Fruit fly (Drosophila melanogaster) S2 (cell line): ENCODE measurements around the gene Brf.

Source experiments
- CG8478 ChIP-seq: fragments of >200 bp; optimal IDR thresholded peaks from 2 replicates; lab custom pipeline; 2018
- CTCF ChIP-seq, 2 experiments: fragments of >200 bp; optimal IDR thresholded peaks; 2 replicates each; lab custom pipeline; 2018

Brf gene

DNA sequence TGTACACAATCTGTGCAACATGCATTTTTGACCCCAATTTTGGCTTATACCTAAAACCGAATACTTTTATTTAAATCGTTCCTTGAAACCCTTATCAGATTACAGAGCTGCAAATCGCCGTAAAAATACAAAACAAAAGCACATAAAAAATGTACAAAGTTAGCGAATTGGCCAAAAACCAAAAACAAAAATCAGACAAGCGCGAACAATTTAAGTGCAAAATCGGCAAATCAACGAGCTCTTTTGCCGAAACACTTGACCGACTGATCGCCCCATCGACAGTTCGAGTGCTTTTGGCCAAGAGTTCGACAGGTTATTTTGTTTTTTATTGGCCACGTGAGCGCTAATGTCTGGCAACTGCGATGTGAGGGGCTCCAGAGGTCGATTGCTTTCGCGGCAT, 9.2 kb downstream of the Brf start:
- TF ChIP-seq CTCF (optimal IDR thresholded peaks at IDR 0.05; lab: Kevin White, UChicago) (no peak), CG8478 (lab: Kevin White, UChicago) (no peak)

DNA sequence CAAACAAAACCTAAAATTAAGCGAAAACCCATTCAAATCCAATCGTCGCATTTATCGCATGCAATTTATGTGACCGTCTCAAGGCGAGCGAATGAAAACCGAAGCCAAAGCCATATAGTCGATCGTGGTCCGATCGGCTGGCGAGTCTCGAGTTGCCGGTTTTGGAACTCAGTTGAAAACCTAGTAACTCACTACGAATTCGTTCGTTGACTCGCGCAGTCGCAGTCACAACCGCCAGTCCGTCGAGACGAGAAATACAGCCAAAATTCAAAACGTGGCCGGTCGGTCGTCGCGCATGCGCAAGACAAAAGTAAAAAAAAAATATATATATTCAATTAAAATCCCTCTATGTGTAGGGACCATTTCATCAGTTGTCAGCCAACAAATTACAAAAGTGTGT, 11.4 kb downstream of the Brf start, which contains the start of gene lute:
Gene lute, plus strand, starts transcription at position 203 of the 400 bp plus-strand sequence.
- TF ChIP-seq CG8478 (lab: Kevin White, UChicago), result no peak
- no peak for TF ChIP-seq CTCF (optimal IDR thresholded peaks at IDR 0.05; lab: Kevin White, UChicago)

DNA sequence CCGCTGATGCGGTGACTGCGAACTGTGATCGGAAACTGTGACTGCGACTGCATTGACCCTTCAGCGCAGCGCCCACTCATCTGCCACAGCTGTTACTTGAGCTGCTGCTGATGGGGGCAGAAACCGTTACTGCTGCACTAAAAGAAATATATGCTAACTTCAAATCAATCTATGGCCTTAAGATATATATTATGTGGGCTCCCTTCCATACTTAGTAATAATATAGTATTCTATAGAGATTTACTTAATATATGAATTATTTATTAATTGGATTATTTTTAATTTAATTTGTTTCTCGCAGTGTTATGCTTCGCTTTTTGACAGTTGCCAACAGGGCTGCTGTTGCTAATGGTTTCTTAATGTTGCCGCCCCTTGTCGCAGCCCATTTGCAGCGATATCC, 12.1 kb downstream of the Brf start:
- TF ChIP-seq CG8478 (lab: Kevin White, UChicago) (no peak), CTCF (optimal IDR thresholded peaks at IDR 0.05; lab: Kevin White, UChicago) (no peak)

DNA sequence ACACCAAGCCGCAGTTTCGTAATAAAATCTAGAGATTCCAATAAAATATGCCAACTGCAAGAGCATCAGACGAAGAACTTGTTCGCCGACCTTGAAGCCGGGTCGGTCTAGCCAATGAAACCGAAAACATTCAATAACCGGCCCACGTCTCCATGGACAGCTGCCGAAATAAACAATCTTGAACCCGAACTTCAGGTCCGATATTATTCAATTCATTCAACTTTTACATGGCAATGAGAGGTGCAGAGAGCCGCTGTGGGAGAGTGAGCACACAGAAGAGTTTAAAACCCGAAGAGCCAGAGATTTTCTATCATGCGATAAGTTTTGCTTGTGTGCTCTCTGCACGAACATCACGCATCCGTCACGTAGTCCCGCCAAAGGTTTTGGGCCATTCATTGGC, 13.6 kb downstream of the Brf start:
- no peak for TF ChIP-seq CTCF (optimal IDR thresholded peaks at IDR 0.05; lab: Kevin White, UChicago)
- TF ChIP-seq CG8478 (lab: Kevin White, UChicago), result no peak

DNA sequence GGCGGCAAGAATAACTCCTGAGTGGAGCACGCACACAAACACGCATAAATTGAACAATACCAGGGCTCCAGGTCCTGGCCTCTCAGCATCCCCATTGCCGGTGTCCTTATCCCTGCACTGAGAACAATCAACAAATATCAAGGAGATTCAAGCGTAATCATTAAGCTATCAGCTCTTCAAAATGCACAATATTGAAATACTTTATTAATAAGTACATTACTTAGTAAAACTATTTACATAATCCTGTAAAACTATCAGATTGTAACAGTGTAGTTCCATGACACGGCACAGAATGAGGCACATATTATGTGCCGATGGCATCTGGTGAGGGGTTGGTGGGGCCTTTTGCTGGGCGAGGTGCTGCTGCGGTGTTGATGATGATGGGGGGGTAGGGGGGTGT, 20.0 kb downstream of the Brf start:
- no peak for TF ChIP-seq CG8478 (lab: Kevin White, UChicago)
- no peak for TF ChIP-seq CTCF (optimal IDR thresholded peaks at IDR 0.05; lab: Kevin White, UChicago)

DNA sequence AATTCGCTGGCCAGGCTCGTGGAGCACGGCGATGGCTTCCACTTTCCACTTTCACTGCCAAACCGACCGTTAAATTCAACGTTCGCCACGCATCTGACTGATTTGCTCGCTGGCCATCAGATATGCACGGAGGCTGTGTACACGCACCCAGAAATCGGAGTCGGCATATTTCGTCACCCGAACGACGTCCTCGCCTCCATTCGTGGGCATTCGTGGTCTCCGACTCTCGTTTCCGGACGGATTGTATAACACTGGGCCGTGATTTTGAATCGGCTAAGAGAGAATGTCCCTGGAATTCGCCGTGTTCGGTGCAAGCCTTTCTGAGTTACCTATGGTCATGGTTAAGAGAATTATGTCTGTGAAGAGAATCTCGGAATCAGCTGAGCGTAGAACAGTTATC, 25.1 kb downstream of the Brf start, which contains the start of gene beat-IIa:
Gene beat-IIa, minus strand, starts transcription at position 97 of the 400 bp plus-strand sequence.
- TF ChIP-seq CTCF (optimal IDR thresholded peaks at IDR 0.05; lab: Kevin White, UChicago), result no peak
- no peak for TF ChIP-seq CG8478 (lab: Kevin White, UChicago)

DNA sequence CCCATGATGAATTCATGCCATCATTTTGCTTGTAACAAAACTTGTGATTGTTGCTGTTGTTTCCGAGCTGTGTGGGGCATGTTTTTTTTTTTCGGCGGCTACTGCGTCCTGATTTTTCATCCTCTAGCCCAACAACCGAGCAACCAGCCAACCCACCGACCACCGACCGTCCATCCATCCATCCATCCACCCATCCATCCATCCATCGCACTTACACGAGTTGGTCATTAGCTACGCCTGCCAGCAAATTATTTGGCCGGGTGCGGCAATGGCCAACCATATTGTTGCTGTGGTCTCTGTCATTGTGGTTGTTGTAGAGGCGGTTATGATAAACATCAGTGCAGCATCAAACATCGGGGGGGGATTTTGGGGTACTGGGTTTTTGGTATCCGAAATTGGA, 31.8 kb downstream of the Brf start:
- TF ChIP-seq CTCF (optimal IDR thresholded peaks at IDR 0.05; lab: Kevin White, UChicago) (no peak), CG8478 (lab: Kevin White, UChicago) (no peak)

DNA sequence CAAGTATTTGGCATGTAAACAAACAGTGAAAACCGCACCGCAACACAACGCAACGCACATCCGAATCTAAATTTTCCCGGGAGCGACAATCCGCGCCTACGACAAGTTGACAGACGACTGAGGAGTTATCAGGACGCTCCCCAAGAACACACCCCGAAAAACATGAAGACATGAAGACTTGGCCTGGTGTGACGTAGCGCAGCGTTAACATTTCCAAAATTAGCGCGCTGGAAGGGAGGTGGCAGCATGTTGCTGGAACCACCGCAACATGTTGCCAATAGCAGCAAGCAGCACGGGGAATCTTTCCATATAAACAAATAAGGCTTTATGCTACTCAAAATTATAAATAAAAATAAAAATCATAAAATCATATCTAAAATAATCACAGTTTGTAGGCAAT, 44.9 kb downstream of the Brf start:
- TF ChIP-seq CTCF (optimal IDR thresholded peaks at IDR 0.05; lab: Kevin White, UChicago), result no peak
- TF ChIP-seq CG8478 (lab: Kevin White, UChicago), result no peak
